Worm (Caenorhabditis elegans) whole organism, late embryonic: ENCODE measurements around the gene hlh-28.
"Not testable (repeated sequence)": the region's sequence is repeated elsewhere in the genome, so short reads cannot be mapped to it uniquely, and the experiment has no call there.

Experiments
- C08G9.2 ChIP-seq: sonication (generic microtip); optimal IDR thresholded peaks from 2 replicates; lab custom pipeline; 2016; ENCODE audit warnings: mild to moderate bottlenecking, missing genetic modification characterization, moderate library complexity, missing compliant biosample characterization
- C38D4.7 ChIP-seq: fragments of 200-800 bp; sonication (Bioruptor generic); optimal IDR thresholded peaks from 2 replicates; lab custom pipeline; 2018; ENCODE audit warnings: mild to moderate bottlenecking, missing genetic modification characterization, moderate library complexity, missing compliant biosample characterization
- K02D7.2 ChIP-seq: sonication (generic microtip); optimal IDR thresholded peaks from 2 replicates; lab custom pipeline; 2017; ENCODE audit warnings: mild to moderate bottlenecking, missing genetic modification characterization, missing compliant biosample characterization
- Y22D7AL.16 ChIP-seq: sonication (generic microtip); optimal IDR thresholded peaks from 2 replicates; lab custom pipeline; 2016; ENCODE audit warnings: missing genetic modification characterization, missing compliant biosample characterization
- ama-1 ChIP-seq: fragments of 150-350 bp; optimal IDR thresholded peaks from 2 replicates; lab custom pipeline; 2014
- ceh-14 ChIP-seq: sonication (generic microtip); optimal IDR thresholded peaks from 2 replicates; lab custom pipeline; 2016; ENCODE audit warnings: missing genotype, missing genetic modification characterization, missing compliant biosample characterization
- ceh-18 ChIP-seq: sonication (generic microtip); optimal IDR thresholded peaks from 2 replicates; lab custom pipeline; 2016; ENCODE audit warnings: missing genetic modification characterization, missing compliant biosample characterization
- ceh-19 ChIP-seq: fragments of 200-800 bp; sonication (Bioruptor generic); optimal IDR thresholded peaks from 2 replicates; lab custom pipeline; 2018; ENCODE audit warnings: mild to moderate bottlenecking, missing genetic modification characterization, missing compliant biosample characterization
- ceh-30 ChIP-seq: fragments of 150-350 bp; optimal IDR thresholded peaks from 2 replicates; lab custom pipeline; 2014; ENCODE audit warnings: missing biosample characterization, missing genetic modification characterization
- ceh-45 ChIP-seq: fragments of 200-800 bp; sonication (Bioruptor generic); IDR thresholded peaks from 2 replicates; pipeline ENCODE4 v1.3.6; 2022; ENCODE audit warnings: missing genetic modification reagents, missing genetic modification characterization, missing compliant biosample characterization
- ceh-48 ChIP-seq: sonication (generic microtip); optimal IDR thresholded peaks from 2 replicates; lab custom pipeline; 2016; ENCODE audit warnings: missing genetic modification characterization, inconsistent platforms, missing compliant biosample characterization
- ceh-9 ChIP-seq: sonication (generic microtip); optimal IDR thresholded peaks from 2 replicates; lab custom pipeline; 2016; ENCODE audit warnings: mild to moderate bottlenecking, missing genetic modification characterization, inconsistent platforms, missing compliant biosample characterization
- che-1 ChIP-seq: sonication (generic microtip); optimal IDR thresholded peaks from 2 replicates; lab custom pipeline; 2016; ENCODE audit warnings: mild to moderate bottlenecking, missing genetic modification characterization, missing compliant biosample characterization
- ets-4 ChIP-seq: sonication (generic microtip); optimal IDR thresholded peaks from 2 replicates; lab custom pipeline; 2016; ENCODE audit warnings: missing genetic modification characterization, missing compliant biosample characterization
- eyg-1 ChIP-seq: sonication (generic microtip); optimal IDR thresholded peaks from 2 replicates; lab custom pipeline; 2016; ENCODE audit warnings: missing genotype, missing genetic modification characterization, missing compliant biosample characterization
- fax-1 ChIP-seq: sonication (generic microtip); optimal IDR thresholded peaks from 2 replicates; lab custom pipeline; 2016; ENCODE audit warnings: missing genotype, missing genetic modification characterization, missing compliant biosample characterization
- fkh-10 ChIP-seq: fragments of 150-350 bp; optimal IDR thresholded peaks from 2 replicates; lab custom pipeline; 2014; ENCODE audit warnings: missing biosample characterization, missing genetic modification reagents, missing genetic modification characterization
- fkh-6 ChIP-seq: sonication (generic microtip); optimal IDR thresholded peaks from 2 replicates; lab custom pipeline; 2016; ENCODE audit warnings: missing genetic modification characterization, missing compliant biosample characterization
- hlh-30 ChIP-seq: sonication (generic microtip); optimal IDR thresholded peaks from 2 replicates; lab custom pipeline; 2017; ENCODE audit warnings: antibody characterized with exemption, missing genetic modification characterization, missing compliant biosample characterization; ENCODE audit not compliant: insufficient read depth
- hlh-6 ChIP-seq: sonication (generic microtip); optimal IDR thresholded peaks from 2 replicates; lab custom pipeline; 2016; ENCODE audit warnings: missing genotype, missing genetic modification characterization, missing compliant biosample characterization
- hlh-8 ChIP-seq: sonication (generic microtip); optimal IDR thresholded peaks from 2 replicates; lab custom pipeline; 2016; ENCODE audit warnings: missing genotype, missing genetic modification characterization, missing compliant biosample characterization
- lim-6 ChIP-seq: sonication (generic microtip); optimal IDR thresholded peaks from 2 replicates; lab custom pipeline; 2016; ENCODE audit warnings: missing genetic modification characterization, missing compliant biosample characterization
- mec-3 ChIP-seq: sonication (generic microtip); optimal IDR thresholded peaks from 2 replicates; lab custom pipeline; 2016; ENCODE audit warnings: borderline replicate concordance, missing genetic modification characterization, missing compliant biosample characterization
- nfya-1 ChIP-seq: sonication (generic microtip); optimal IDR thresholded peaks from 2 replicates; lab custom pipeline; 2017; ENCODE audit warnings: missing genetic modification characterization, mild to moderate bottlenecking, missing compliant biosample characterization, antibody characterized with exemption, moderate library complexity
- nhr-11 ChIP-seq: fragments of 150-350 bp; optimal IDR thresholded peaks from 2 replicates; lab custom pipeline; 2014; ENCODE audit warnings: missing biosample characterization, missing genetic modification characterization
- npax-4 ChIP-seq: sonication (generic microtip); optimal IDR thresholded peaks from 2 replicates; lab custom pipeline; 2016; ENCODE audit warnings: missing genetic modification characterization, missing compliant biosample characterization
- pag-3 ChIP-seq: sonication (generic microtip); optimal IDR thresholded peaks from 2 replicates; lab custom pipeline; 2016; ENCODE audit warnings: missing compliant biosample characterization, missing genetic modification characterization, borderline replicate concordance
- pha-2 ChIP-seq: sonication (generic microtip); optimal IDR thresholded peaks from 2 replicates; lab custom pipeline; 2017; ENCODE audit warnings: mild to moderate bottlenecking, missing genetic modification characterization, missing compliant biosample characterization
- pha-4 ChIP-seq: fragments of 150-350 bp; optimal IDR thresholded peaks from 2 replicates; lab custom pipeline; 2018; ENCODE audit warnings: missing biosample characterization, missing genetic modification reagents, missing genetic modification characterization
- pqm-1 ChIP-seq: sonication (generic microtip); optimal IDR thresholded peaks from 2 replicates; lab custom pipeline; 2016; ENCODE audit warnings: missing genetic modification characterization, missing compliant biosample characterization
- ref-2 ChIP-seq: sonication (generic microtip); optimal IDR thresholded peaks from 2 replicates; lab custom pipeline; 2016; ENCODE audit warnings: missing genetic modification characterization, missing compliant biosample characterization
- tbx-2 ChIP-seq: sonication (generic microtip); optimal IDR thresholded peaks from 2 replicates; lab custom pipeline; 2016; ENCODE audit warnings: missing genetic modification characterization, missing compliant biosample characterization
- ttx-3 ChIP-seq: sonication (generic microtip); optimal IDR thresholded peaks from 2 replicates; lab custom pipeline; 2016; ENCODE audit warnings: missing genetic modification reagents, missing genetic modification characterization, missing compliant biosample characterization
- unc-55 ChIP-seq: sonication (generic microtip); optimal IDR thresholded peaks from 2 replicates; lab custom pipeline; 2017; ENCODE audit warnings: missing biosample characterization, missing genetic modification reagents, missing genetic modification characterization
- zip-5 ChIP-seq: sonication (generic microtip); optimal IDR thresholded peaks from 2 replicates; lab custom pipeline; 2016; ENCODE audit warnings: missing genetic modification characterization, missing compliant biosample characterization
- ztf-16 ChIP-seq: sonication (generic microtip); optimal IDR thresholded peaks from 2 replicates; lab custom pipeline; 2017; ENCODE audit warnings: missing genetic modification characterization, missing compliant biosample characterization

The hlh-28 gene

ce11 chrX:17563411-17563810 lies 12.6 kb downstream of the hlh-28 start, which contains the start of gene F31A3.5:
Gene F31A3.5, minus strand, starts transcription at chrX:17563610.
- TF ChIP-seq unc-55 (GFP tag; lab: Kevin White, UChicago) (peak; percentile 61), zip-5 (tag; lab: Kevin White, UChicago) (no peak)

ce11 chrX:17567378-17567777 lies 16.5 kb downstream of the hlh-28 start, which contains the start of gene F39B3.7:
Gene F39B3.7, minus strand, starts transcription at chrX:17567478.
- TF ChIP-seq che-1 (tag; lab: Kevin White, UChicago) (no peak), tbx-2 (tag; lab: Kevin White, UChicago) (no peak), ama-1 (lab: Kevin White, UChicago) (no peak), npax-4 (no peak), mec-3 (tag; lab: Kevin White, UChicago) (no peak), K02D7.2 (tag; lab: Kevin White, UChicago) (no peak), pag-3 (tag; lab: Kevin White, UChicago) (no peak), eyg-1 (tag; lab: Kevin White, UChicago) (no peak), pha-2 (tag; lab: Kevin White, UChicago) (no peak), hlh-8 (tag; lab: Kevin White, UChicago) (no peak), lim-6 (tag; lab: Kevin White, UChicago) (no peak), ceh-14 (tag; lab: Kevin White, UChicago) (no peak), ceh-9 (tag; lab: Kevin White, UChicago) (no peak), ceh-30 (tag; lab: Kevin White, UChicago) (no peak), ceh-19 (GFP tag; lab: Kevin White, UChicago) (no peak), nfya-1 (tag; lab: Kevin White, UChicago) (no peak)

- TF ChIP-seq ztf-16, fax-1, ttx-3 (tag; lab: Kevin White, UChicago): not testable (repeated sequence)
Measured at ce11 chrX:17579011-17579410, 28.2 kb downstream of the hlh-28 start, which contains the start of gene F39B3.3. Gene F39B3.3, minus strand, starts transcription at chrX:17579111.

- no peak for TF ChIP-seq K02D7.2 (tag; lab: Kevin White, UChicago)
- no peak for TF ChIP-seq Y22D7AL.16 (tag; lab: Kevin White, UChicago)
- no peak for TF ChIP-seq ceh-45 (GFP tag; lab: Robert Waterston, UW)
- TF ChIP-seq pqm-1 (tag; lab: Kevin White, UChicago), result no peak
- no peak for TF ChIP-seq ref-2 (tag; lab: Kevin White, UChicago)
- no peak for TF ChIP-seq C38D4.7 (GFP tag; lab: Kevin White, UChicago)
- no peak for TF ChIP-seq fkh-6 (tag; lab: Kevin White, UChicago)
- no peak for TF ChIP-seq tbx-2 (tag; lab: Kevin White, UChicago)
- TF ChIP-seq fkh-10 (GFP tag; lab: Kevin White, UChicago), result no peak
- no peak for TF ChIP-seq ceh-9 (tag; lab: Kevin White, UChicago)
- TF ChIP-seq hlh-30 (tag; lab: Kevin White, UChicago), result no peak
- TF ChIP-seq ceh-19 (GFP tag; lab: Kevin White, UChicago), result no peak
- no peak for TF ChIP-seq nhr-11 (tag; lab: Kevin White, UChicago)
- TF ChIP-seq ceh-48 (tag; lab: Kevin White, UChicago), result no peak
- TF ChIP-seq C08G9.2 (tag; lab: Kevin White, UChicago), result no peak
- no peak for TF ChIP-seq pha-4 (tag; lab: Kevin White, UChicago)
- TF ChIP-seq che-1 (tag; lab: Kevin White, UChicago), result no peak
- no peak for TF ChIP-seq ets-4 (tag; lab: Kevin White, UChicago)
- TF ChIP-seq hlh-6 (tag; lab: Kevin White, UChicago), result no peak
- no peak for TF ChIP-seq ceh-18 (tag; lab: Kevin White, UChicago)
Measured at ce11 chrX:17579779-17580178, 28.9 kb downstream of the hlh-28 start, which contains the start of gene frpr-7. Gene frpr-7, minus strand, starts transcription at chrX:17579879.
